Fruit fly (Drosophila melanogaster): Measurements from ENCODE around the gene CG6678.

Gene CG6678

DNA sequence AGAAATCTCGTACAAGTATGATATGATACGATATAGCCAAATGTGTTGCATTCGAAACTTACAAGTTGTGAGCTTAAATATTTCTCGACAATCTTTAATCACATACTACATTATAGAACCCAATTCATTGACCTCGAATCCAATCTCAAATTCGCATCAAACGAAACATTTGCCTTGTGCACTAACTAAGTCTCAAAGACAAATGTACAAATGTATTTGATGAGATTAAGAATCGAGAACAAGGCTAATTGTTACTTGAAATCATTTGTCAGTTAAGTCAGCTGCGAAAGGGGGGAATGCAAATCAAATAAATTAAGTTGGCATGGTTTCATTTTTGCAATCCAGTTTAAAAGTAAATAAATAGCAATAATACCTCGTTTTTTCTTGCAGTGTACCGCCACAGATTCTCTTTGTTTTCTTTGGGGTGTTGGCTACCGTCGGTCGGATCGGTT, 48.3 kb upstream of the CG6678 start (continued):
- TF ChIP-seq CG17612 (GFP tag; IDR thresholded peaks at IDR 0.05): no peak
- TF ChIP-seq Bgb (GFP tag; IDR thresholded peaks at IDR 0.05; ENCODE audit: partially characterized antibody): no peak
- TF ChIP-seq amos (GFP tag; IDR thresholded peaks at IDR 0.05; ENCODE audit: partially characterized antibody): no peak
- no peak for TF ChIP-seq CG13624 (GFP tag; optimal IDR thresholded peaks at IDR 0.05)
- no peak for TF ChIP-seq CG6254 (GFP tag; optimal IDR thresholded peaks at IDR 0.05)
- no peak for TF ChIP-seq zf30C (GFP tag; optimal IDR thresholded peaks at IDR 0.05)
- no peak for TF ChIP-seq chinmo (GFP tag; IDR thresholded peaks at IDR 0.05; ENCODE audit: partially characterized antibody)
- TF ChIP-seq run (tag; optimal IDR thresholded peaks at IDR 0.05): no peak
- no peak for TF ChIP-seq NK7.1 (GFP tag; optimal IDR thresholded peaks at IDR 0.05)
- TF ChIP-seq bbx (GFP tag; IDR thresholded peaks at IDR 0.05; ENCODE audit: partially characterized antibody): no peak
- TF ChIP-seq Aef1 (GFP tag; IDR thresholded peaks at IDR 0.05): no peak

DNA sequence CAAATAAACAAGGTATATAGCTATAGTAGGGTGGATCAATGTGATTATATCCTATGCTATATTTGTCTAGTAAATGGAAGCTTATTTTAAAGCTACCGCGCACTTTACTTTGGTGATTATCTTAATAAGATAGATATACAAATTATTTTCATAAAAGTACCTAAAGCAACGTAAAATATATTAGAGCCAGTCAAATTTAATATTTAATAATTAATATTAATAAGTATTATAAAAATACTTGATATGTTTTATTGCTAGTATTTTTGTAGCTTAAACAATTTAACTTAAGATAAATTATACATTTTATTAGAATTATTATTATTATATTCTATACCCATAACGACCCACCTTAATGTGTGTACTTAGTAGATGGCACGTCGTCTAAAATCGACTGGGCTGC, 47.2 kb upstream of the CG6678 start:
- TF ChIP-seq Abd-B (GFP tag; optimal IDR thresholded peaks at IDR 0.05) (no peak), CG17912 (GFP tag; optimal IDR thresholded peaks at IDR 0.05) (no peak), CG14965 (GFP tag; optimal IDR thresholded peaks at IDR 0.05; ENCODE audit: borderline replicate concordance) (no peak), Fer1 (GFP tag; optimal IDR thresholded peaks at IDR 0.05) (no peak), CG11696 (GFP tag; IDR thresholded peaks at IDR 0.05) (no peak), CG15514 (GFP tag; optimal IDR thresholded peaks at IDR 0.05) (peak; percentile 7), Bgb (GFP tag; IDR thresholded peaks at IDR 0.05; ENCODE audit: partially characterized antibody) (no peak), CG10543 (GFP tag; optimal IDR thresholded peaks at IDR 0.05) (no peak), CG18599 (GFP tag; optimal IDR thresholded peaks at IDR 0.05) (peak; percentile 23), prd (optimal IDR thresholded peaks at IDR 0.05) (no peak), prd (GFP tag; IDR thresholded peaks at IDR 0.05) (no peak), CG5180 (GFP tag; optimal IDR thresholded peaks at IDR 0.05) (no peak), zen (tag; optimal IDR thresholded peaks at IDR 0.05) (no peak), toy (GFP tag; IDR thresholded peaks at IDR 0.05) (no peak), insv (GFP tag; optimal IDR thresholded peaks at IDR 0.05) (no peak), CG15601 (tag; optimal IDR thresholded peaks at IDR 0.05) (no peak), C15 (GFP tag; IDR thresholded peaks at IDR 0.05) (no peak), CG4707 (GFP tag; optimal IDR thresholded peaks at IDR 0.05) (no peak), Hey (tag; optimal IDR thresholded peaks at IDR 0.05) (no peak), CG6854 (GFP tag; optimal IDR thresholded peaks at IDR 0.05) (peak; percentile 33), Opbp (GFP tag; IDR thresholded peaks at IDR 0.05; ENCODE audit: partially characterized antibody) (no peak), dmrt99B (tag; optimal IDR thresholded peaks at IDR 0.05) (peak; percentile 55), kni (GFP tag; optimal IDR thresholded peaks at IDR 0.05) (no peak), hth (optimal IDR thresholded peaks at IDR 0.05) (no peak), inv (GFP tag; IDR thresholded peaks at IDR 0.05; ENCODE audit: partially characterized antibody) (no peak), CG10267 (tag; optimal IDR thresholded peaks at IDR 0.05) (peak; percentile 47), cato (GFP tag; optimal IDR thresholded peaks at IDR 0.05; ENCODE audit: borderline replicate concordance) (no peak), psq (GFP tag; optimal IDR thresholded peaks at IDR 0.05) (no peak), Lhr (GFP tag; optimal IDR thresholded peaks at IDR 0.05) (no peak), E2f2 (GFP tag; IDR thresholded peaks at IDR 0.05) (no peak), esg (GFP tag; conservative IDR thresholded peaks at IDR 0.05) (no peak), CG8944 (GFP tag; optimal IDR thresholded peaks at IDR 0.05) (no peak), z (GFP tag; IDR thresholded peaks at IDR 0.05) (no peak), Neu2 (GFP tag; optimal IDR thresholded peaks at IDR 0.05; ENCODE audit: borderline replicate concordance) (no peak), Trl (optimal IDR thresholded peaks at IDR 0.05) (no peak), Trl (GFP tag; optimal IDR thresholded peaks at IDR 0.05) (no peak), CG10959 (GFP tag; IDR thresholded peaks at IDR 0.05) (no peak), Hsf (GFP tag; optimal IDR thresholded peaks at IDR 0.05) (no peak), schlank (tag; optimal IDR thresholded peaks at IDR 0.05) (no peak), Atf3 (GFP tag; optimal IDR thresholded peaks at IDR 0.05) (no peak)
